Fruit fly (Drosophila melanogaster) whole organism, adult: Measurements from ENCODE around the gene SmD1.

Experiments
- CG11617 ChIP-seq: fragments of 200-800 bp; sonication (Bioruptor generic); optimal IDR thresholded peaks from 2 replicates; lab custom pipeline; 2017; ENCODE audit warnings: mild to moderate bottlenecking, missing biosample characterization, missing genetic modification reagents, missing genetic modification characterization
- CG12768 ChIP-seq: fragments of 200-800 bp; sonication (Bioruptor generic); optimal IDR thresholded peaks from 2 replicates; lab custom pipeline; 2017; ENCODE audit warnings: missing biosample characterization, missing genetic modification characterization, mild to moderate bottlenecking, moderate library complexity, missing genetic modification reagents
- CG14711 ChIP-seq: fragments of 200-800 bp; sonication (Bioruptor generic); optimal IDR thresholded peaks from 2 replicates; lab custom pipeline; 2018; ENCODE audit warnings: missing biosample characterization, mild to moderate bottlenecking, missing genetic modification characterization, moderate library complexity
- CG1620 ChIP-seq: fragments of 200-800 bp; sonication (Bioruptor generic); optimal IDR thresholded peaks from 2 replicates; lab custom pipeline; 2016; ENCODE audit warnings: missing biosample characterization, missing genetic modification characterization
- CG33017 ChIP-seq: fragments of 200-800 bp; sonication (Bioruptor generic); optimal IDR thresholded peaks from 2 replicates; lab custom pipeline; 2018; ENCODE audit warnings: missing biosample characterization, mild to moderate bottlenecking, missing genetic modification characterization, moderate library complexity
- CG5204 ChIP-seq: fragments of 200-800 bp; sonication (Bioruptor generic); optimal IDR thresholded peaks from 2 replicates; lab custom pipeline; 2016; ENCODE audit warnings: missing biosample characterization, missing genetic modification characterization
- CG7045 ChIP-seq: fragments of 200-800 bp; sonication (Bioruptor generic); optimal IDR thresholded peaks from 2 replicates; lab custom pipeline; 2017; ENCODE audit warnings: missing biosample characterization, mild to moderate bottlenecking, missing genetic modification characterization
- CG7101 ChIP-seq: fragments of 200-800 bp; sonication (Bioruptor generic); optimal IDR thresholded peaks from 2 replicates; lab custom pipeline; 2018; ENCODE audit warnings: missing biosample characterization, mild to moderate bottlenecking, missing genetic modification characterization, moderate library complexity
- Clk ChIP-seq: fragments of 200-800 bp; sonication (Bioruptor generic); optimal IDR thresholded peaks from 2 replicates; lab custom pipeline; 2017; ENCODE audit warnings: missing biosample characterization, missing genetic modification characterization
- Crg-1 ChIP-seq: fragments of 200-800 bp; sonication (Bioruptor generic); optimal IDR thresholded peaks from 2 replicates; lab custom pipeline; 2016; ENCODE audit warnings: missing biosample characterization, missing genetic modification characterization
- Hr96 ChIP-seq: fragments of 200-800 bp; sonication (Bioruptor generic); optimal IDR thresholded peaks from 2 replicates; lab custom pipeline; 2016; ENCODE audit warnings: missing biosample characterization, missing genetic modification characterization
- Mnt ChIP-seq: fragments of 200-800 bp; sonication (Bioruptor generic); optimal IDR thresholded peaks from 2 replicates; lab custom pipeline; 2016; ENCODE audit warnings: missing biosample characterization, mild to moderate bottlenecking, missing genetic modification characterization
- bab1 ChIP-seq: fragments of 200-800 bp; sonication (Bioruptor generic); optimal IDR thresholded peaks from 3 replicates; lab custom pipeline; 2019; ENCODE audit warnings: missing biosample characterization, mild to moderate bottlenecking, missing genetic modification characterization, moderate library complexity
- cic ChIP-seq: fragments of 200-800 bp; sonication (Bioruptor generic); optimal IDR thresholded peaks from 2 replicates; lab custom pipeline; 2017; ENCODE audit warnings: missing biosample characterization, mild to moderate bottlenecking, missing genetic modification characterization, moderate library complexity
- cnc ChIP-seq, 2 experiments: fragments of >200 bp; optimal IDR thresholded peaks; 2 replicates each; lab custom pipeline; 2017
- kay ChIP-seq: fragments of 200-800 bp; sonication (Bioruptor generic); peaks from one replicate; lab custom pipeline; 2016; ENCODE audit warnings: missing biosample characterization, missing genetic modification characterization, borderline replicate concordance
- ovo ChIP-seq: fragments of 200-800 bp; sonication (Bioruptor generic); optimal IDR thresholded peaks from 2 replicates; lab custom pipeline; 2016; ENCODE audit warnings: missing biosample characterization, missing genetic modification characterization
- pad ChIP-seq: fragments of 200-800 bp; sonication (Bioruptor generic); optimal IDR thresholded peaks from 3 replicates; lab custom pipeline; 2017; ENCODE audit warnings: missing biosample characterization, missing genetic modification characterization, mild to moderate bottlenecking, moderate library complexity, missing genetic modification reagents
- tj ChIP-seq: fragments of 200-800 bp; sonication (Bioruptor generic); optimal IDR thresholded peaks from 3 replicates; lab custom pipeline; 2017; ENCODE audit warnings: missing biosample characterization, mild to moderate bottlenecking, missing genetic modification characterization, moderate library complexity
- toe ChIP-seq: fragments of 200-800 bp; sonication (Bioruptor generic); optimal IDR thresholded peaks from 2 replicates; lab custom pipeline; 2016; ENCODE audit warnings: missing biosample characterization, missing genetic modification characterization

Gene SmD1

dm6 chr3L:12734550-12735012 is at the start of gene SmD1, which contains the start of gene Ptp69D:
TSS of gene SmD1 (minus strand) at chr3L:12734611.
TSS of gene Ptp69D (plus strand) at chr3L:12734945.
- peak; percentile 9 for TF ChIP-seq pad
- peak; percentile 20 for TF ChIP-seq CG14711 (tag; lab: Kevin White, UChicago)
- TF ChIP-seq CG11617 (GFP tag; lab: Kevin White, UChicago): peak; percentile 32
- TF ChIP-seq Mnt (GFP tag; lab: Kevin White, UChicago): peak; percentile 35
- TF ChIP-seq CG12768 (GFP tag; lab: Kevin White, UChicago): peak; percentile 22
- no peak for TF ChIP-seq toe
- TF ChIP-seq ovo: no peak

dm6 chr3L:12780997-12781396 is 46.6 kb upstream of the SmD1 start, which contains the start of the genes CG10969 and CG17666:
TSS of gene CG10969 (minus strand) at chr3L:12781097.
TSS of gene CG17666 (plus strand) at chr3L:12781325.
- TF ChIP-seq CG7045 (GFP tag; lab: Kevin White, UChicago): no peak
- no peak for TF ChIP-seq Mnt (GFP tag; lab: Kevin White, UChicago)
- TF ChIP-seq CG11617 (GFP tag; lab: Kevin White, UChicago): no peak
- TF ChIP-seq CG7101 (tag; lab: Kevin White, UChicago): no peak
- no peak for TF ChIP-seq kay (GFP tag; lab: Kevin White, UChicago)

- TF ChIP-seq CG14711 (tag; lab: Kevin White, UChicago) (no peak), cnc (optimal IDR thresholded peaks at IDR 0.05; lab: Kevin White, UChicago) (no peak), Hr96 (GFP tag; lab: Kevin White, UChicago) (no peak), CG33017 (tag; lab: Kevin White, UChicago) (no peak), toe (no peak), CG7101 (tag; lab: Kevin White, UChicago) (no peak), Clk (GFP tag; lab: Kevin White, UChicago) (no peak), cic (GFP tag; lab: Kevin White, UChicago) (no peak), ovo (no peak), tj (GFP tag; lab: Kevin White, UChicago) (no peak), CG7045 (GFP tag; lab: Kevin White, UChicago) (no peak), CG5204 (GFP tag; lab: Kevin White, UChicago) (no peak), bab1 (no peak)
Observed at dm6 chr3L:12778616-12779015, 44.2 kb upstream of the SmD1 start, which contains the start of gene CG32106. TSS of gene CG32106 (minus strand) at chr3L:12778716.

- TF ChIP-seq toe (peak; percentile 27), cnc (optimal IDR thresholded peaks at IDR 0.05; lab: Kevin White, UChicago) (no peak), CG14711 (tag; lab: Kevin White, UChicago) (no peak), pad (no peak), tj (GFP tag; lab: Kevin White, UChicago) (no peak), CG7101 (tag; lab: Kevin White, UChicago) (no peak), CG11617 (GFP tag; lab: Kevin White, UChicago) (no peak), Hr96 (GFP tag; lab: Kevin White, UChicago) (no peak), cic (GFP tag; lab: Kevin White, UChicago) (peak; percentile 76), CG33017 (tag; lab: Kevin White, UChicago) (peak; percentile 20), Clk (GFP tag; lab: Kevin White, UChicago) (no peak), CG7045 (GFP tag; lab: Kevin White, UChicago) (no peak), ovo (no peak), bab1 (peak; percentile 43), CG12768 (GFP tag; lab: Kevin White, UChicago) (peak; percentile 17), Crg-1 (GFP tag; lab: Kevin White, UChicago) (no peak), CG5204 (GFP tag; lab: Kevin White, UChicago) (no peak), kay (GFP tag; lab: Kevin White, UChicago) (peak; percentile 99), CG1620 (GFP tag; lab: Kevin White, UChicago) (no peak), Mnt (GFP tag; lab: Kevin White, UChicago) (peak; percentile 54)
Observed at dm6 chr3L:12772740-12773686, 38.6 kb upstream of the SmD1 start, which contains the start of gene Hip1. TSS of gene Hip1 (minus strand) at chr3L:12773573.

- TF ChIP-seq CG7045 (GFP tag; lab: Kevin White, UChicago) (no peak), bab1 (peak; percentile 90), ovo (no peak), Hr96 (GFP tag; lab: Kevin White, UChicago) (no peak), Clk (GFP tag; lab: Kevin White, UChicago) (peak; percentile 2), CG7101 (tag; lab: Kevin White, UChicago) (no peak), cnc (optimal IDR thresholded peaks at IDR 0.05; lab: Kevin White, UChicago) (peak; percentile 64 to 90), CG14711 (tag; lab: Kevin White, UChicago) (no peak), Mnt (GFP tag; lab: Kevin White, UChicago) (peak; percentile 58), CG11617 (GFP tag; lab: Kevin White, UChicago) (peak; percentile 58), CG5204 (GFP tag; lab: Kevin White, UChicago) (no peak), toe (no peak), CG33017 (tag; lab: Kevin White, UChicago) (no peak), kay (GFP tag; lab: Kevin White, UChicago) (peak; percentile 97), CG1620 (GFP tag; lab: Kevin White, UChicago) (peak; percentile 41), Crg-1 (GFP tag; lab: Kevin White, UChicago) (peak; percentile 11), pad (no peak), tj (GFP tag; lab: Kevin White, UChicago) (no peak), cic (GFP tag; lab: Kevin White, UChicago) (peak; percentile 30), CG12768 (GFP tag; lab: Kevin White, UChicago) (no peak)
Observed at dm6 chr3L:12754769-12755189, 20.4 kb upstream of the SmD1 start, which contains the start of the genes CG10973 and Vps13D. TSS of gene CG10973 (minus strand) at chr3L:12754774. TSS of gene Vps13D (plus strand) at chr3L:12755049.
